Worm (Caenorhabditis elegans) whole organism, mixed stage, embryonic: ENCODE data around the gene let-2.

Experiments
- flh-1 ChIP-seq: fragments of 200-800 bp; sonication (Bioruptor generic); optimal IDR thresholded peaks from 2 replicates; lab custom pipeline; 2018; ENCODE audit warnings: mild to moderate bottlenecking, missing genetic modification characterization, moderate library complexity, missing compliant biosample characterization
- pha-4 ChIP-seq: fragments of 150-350 bp; optimal IDR thresholded peaks from 2 replicates; lab custom pipeline; 2018; ENCODE audit warnings: missing biosample characterization, missing genetic modification reagents, missing genetic modification characterization

DNA sequence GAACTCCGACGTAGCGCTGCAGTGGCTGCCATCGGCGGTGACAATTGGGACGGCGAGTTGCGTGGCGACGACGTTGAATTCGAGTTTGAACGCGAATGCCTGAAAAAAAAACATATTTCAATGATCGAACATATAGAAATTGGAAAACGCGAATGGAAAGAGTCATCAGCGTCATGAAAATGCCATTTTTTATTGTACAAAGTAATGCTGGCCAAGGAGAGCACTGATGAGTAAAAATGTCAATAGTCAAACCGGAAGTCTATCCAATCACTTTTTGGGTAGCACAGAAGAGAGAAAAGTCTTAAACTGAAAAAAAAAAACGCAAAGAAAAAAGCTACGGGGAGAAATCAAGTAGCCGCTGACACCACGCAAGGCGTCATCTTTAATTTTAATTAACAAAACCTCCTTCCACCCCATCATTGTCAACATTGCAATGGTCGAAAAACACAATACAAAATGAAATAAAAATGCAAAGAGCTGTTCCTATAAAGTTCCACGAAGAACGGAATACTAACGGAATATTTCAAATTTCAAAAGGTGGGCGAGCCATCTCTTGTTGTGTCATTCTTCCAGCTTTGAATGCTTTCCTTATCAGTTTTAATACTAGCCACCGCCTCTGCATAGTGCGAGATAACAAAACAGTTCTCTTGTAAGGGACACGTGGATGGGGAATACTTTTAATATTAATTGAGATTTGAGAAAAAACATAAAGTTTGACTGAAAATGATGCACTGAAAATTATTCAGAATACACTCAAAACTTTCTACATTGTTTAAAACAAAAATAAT, 24.3 kb upstream of the let-2 start:
- TF ChIP-seq pha-4 (no peak), flh-1 (GFP tag; lab: Kevin White, UChicago) (no peak)
